Fruit fly (Drosophila melanogaster): ENCODE data around the gene mTerf5.

DNA sequence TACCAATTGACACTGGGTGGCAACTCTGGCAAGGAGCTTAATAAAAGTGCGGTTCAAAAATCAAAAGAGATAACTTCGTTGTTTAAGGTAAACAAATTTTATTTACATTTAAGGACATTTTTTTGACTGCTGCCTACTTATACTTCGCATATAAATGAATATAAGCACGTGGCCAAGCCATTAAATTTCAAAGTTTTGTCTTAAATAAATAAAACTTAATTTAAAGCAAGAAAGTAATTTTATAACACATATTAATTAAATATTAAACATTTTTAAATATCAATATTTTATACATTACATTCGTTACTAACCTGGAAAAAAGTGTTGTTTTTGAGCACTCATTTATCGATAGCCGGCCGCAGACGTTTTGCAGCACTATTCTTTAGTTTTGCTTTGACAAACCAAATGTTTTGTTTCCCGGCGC, 34.8 kb downstream of the mTerf5 start, which contains the start of the genes CG12321 and MED17:
- TF ChIP-seq CG7556 (GFP tag; optimal IDR thresholded peaks at IDR 0.05) (peak; percentile 85), esg (GFP tag; conservative IDR thresholded peaks at IDR 0.05) (peak; percentile 87), az2 (GFP tag; optimal IDR thresholded peaks at IDR 0.05) (peak; percentile 91), MTF-1 (GFP tag; optimal IDR thresholded peaks at IDR 0.05; ENCODE audit: borderline replicate concordance) (no peak), Poxn (GFP tag; IDR thresholded peaks at IDR 0.05) (peak; percentile 61), CG13894 (tag; optimal IDR thresholded peaks at IDR 0.05) (no peak), CG15479 (GFP tag; optimal IDR thresholded peaks at IDR 0.05) (no peak), bbx (GFP tag; IDR thresholded peaks at IDR 0.05; ENCODE audit: partially characterized antibody) (no peak), cg (GFP tag; optimal IDR thresholded peaks at IDR 0.05) (no peak), Atf-2 (GFP tag; optimal IDR thresholded peaks at IDR 0.05) (peak; percentile 29), CG15601 (tag; optimal IDR thresholded peaks at IDR 0.05) (peak; percentile 81), CG8290 (GFP tag; optimal IDR thresholded peaks at IDR 0.05) (peak; percentile 96), CG8290 (tag; optimal IDR thresholded peaks at IDR 0.05) (peak; percentile 73 to 85), Atf6 (GFP tag; IDR thresholded peaks at IDR 0.05) (peak; percentile 82)
